Worm (Caenorhabditis elegans): ENCODE results near the gene srh-304.

The srh-304 gene

ce11 chrV:17810053-17810452 is 18.4 kb upstream of the srh-304 start, which contains the start of gene srh-296:
TSS of gene srh-296 (plus strand) at chrV:17810353.
- TF ChIP-seq ztf-6 (GFP tag; IDR thresholded peaks at IDR 0.05) (no peak), zfh-2 (GFP tag; conservative IDR thresholded peaks at IDR 0.05) (no peak), attf-6 (GFP tag; IDR thresholded peaks at IDR 0.05) (no peak), madf-3 (GFP tag; IDR thresholded peaks at IDR 0.05) (no peak), nfya-1 (tag; optimal IDR thresholded peaks at IDR 0.05; ENCODE audit: borderline replicate concordance, insufficient read depth) (no peak), rcor-1 (GFP tag; IDR thresholded peaks at IDR 0.05) (no peak), T07F8.4 (tag; optimal IDR thresholded peaks at IDR 0.05) (no peak), zim-3 (tag; optimal IDR thresholded peaks at IDR 0.05) (no peak), lin-26 (GFP tag; IDR thresholded peaks at IDR 0.05) (no peak), somi-1 (GFP tag; optimal IDR thresholded peaks at IDR 0.05) (no peak), athp-1 (tag; optimal IDR thresholded peaks at IDR 0.05) (no peak), snpc-1.3 (tag; optimal IDR thresholded peaks at IDR 0.05; ENCODE audit: insufficient read depth) (no peak), nhr-27 (tag; optimal IDR thresholded peaks at IDR 0.05) (no peak), K11D2.4 (GFP tag; IDR thresholded peaks at IDR 0.05) (no peak), chd-7 (tag; optimal IDR thresholded peaks at IDR 0.05) (no peak), F22D6.2 (tag; optimal IDR thresholded peaks at IDR 0.05) (no peak), snpc-4 (GFP tag; optimal IDR thresholded peaks at IDR 0.05) (no peak), snpc-4 (tag; optimal IDR thresholded peaks at IDR 0.05) (no peak), dpl-1 (GFP tag; optimal IDR thresholded peaks at IDR 0.05) (no peak)

DNA sequence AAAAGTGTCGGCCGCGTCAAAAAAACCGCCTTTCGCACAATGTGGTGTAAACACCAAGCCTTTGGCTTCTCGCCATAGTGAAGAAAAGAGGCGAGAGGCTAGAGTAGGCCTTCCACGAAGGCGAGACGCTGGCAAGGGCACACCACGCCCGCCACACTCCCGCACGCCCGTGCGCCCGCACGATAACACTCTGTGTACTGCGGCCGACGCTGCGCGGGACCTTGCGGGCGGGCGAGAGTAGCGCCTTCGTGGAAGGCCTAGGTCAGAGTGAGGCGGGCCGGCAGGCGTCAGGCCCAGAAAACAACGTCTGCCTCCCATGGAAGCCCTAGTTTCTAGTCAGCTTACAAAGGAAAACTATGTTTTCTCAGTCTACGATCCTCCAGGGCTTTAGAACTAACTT is 16.3 kb upstream of the srh-304 start:
- TF ChIP-seq T26A5.8 (tag; optimal IDR thresholded peaks at IDR 0.05) (no peak), dox-1 (GFP tag; IDR thresholded peaks at IDR 0.05) (0 out of 2 replicates have a peak, but pooled peaks have one; percentile 11), nhr-120 (GFP tag; IDR thresholded peaks at IDR 0.05) (0 out of 2 replicates have a peak, but pooled peaks have one; percentile 27), F39B2.1 (GFP tag; IDR thresholded peaks at IDR 0.05) (0 out of 2 replicates have a peak, but pooled peaks have one; percentile 33), egrh-3 (GFP tag; IDR thresholded peaks at IDR 0.05) (peak; percentile 82; the same call in 1 of the 2 replicates), zfh-2 (GFP tag; conservative IDR thresholded peaks at IDR 0.05) (peak; percentile 94), madf-3 (GFP tag; IDR thresholded peaks at IDR 0.05) (0 out of 2 replicates have a peak, but pooled peaks have one; percentile 43), ztf-3 (GFP tag; optimal IDR thresholded peaks at IDR 0.05) (no peak), B0035.1 (tag; optimal IDR thresholded peaks at IDR 0.05) (no peak), unc-130 (GFP tag; optimal IDR thresholded peaks at IDR 0.05) (no peak), F23B12.7 (tag; optimal IDR thresholded peaks at IDR 0.05; ENCODE audit: insufficient read depth) (no peak)

- TF ChIP-seq F39B2.1 (GFP tag; IDR thresholded peaks at IDR 0.05) (no peak), F55B11.4 (tag; optimal IDR thresholded peaks at IDR 0.05; ENCODE audit: borderline replicate concordance, insufficient read depth) (no peak), ets-4 (GFP tag; optimal IDR thresholded peaks at IDR 0.05) (no peak), lir-1 (GFP tag; conservative IDR thresholded peaks at IDR 0.05) (no peak), mes-4 (tag; optimal IDR thresholded peaks at IDR 0.05) (no peak), nfya-1 (tag; optimal IDR thresholded peaks at IDR 0.05; ENCODE audit: borderline replicate concordance, insufficient read depth) (no peak), ceh-79 (tag; optimal IDR thresholded peaks at IDR 0.05) (no peak), B0336.3 (GFP tag; IDR thresholded peaks at IDR 0.05) (no peak), madf-3 (GFP tag; IDR thresholded peaks at IDR 0.05) (no peak), mxl-1 (tag; optimal IDR thresholded peaks at IDR 0.05) (no peak), tlf-1 (GFP tag; optimal IDR thresholded peaks at IDR 0.05) (no peak), pha-4 (tag; optimal IDR thresholded peaks at IDR 0.05) (no peak)
These were observed 9.8 kb upstream of the srh-304 start, which contains the start of gene srh-298 for ce11 chrV:17818567-17818966. TSS of gene srh-298 (plus strand) at chrV:17818867.

Measured in whole organism, young adult.